Worm (Caenorhabditis elegans) whole organism, late embryonic: ENCODE measurements around the gene ZC239.4.
"Not testable (repeated sequence)": the region's sequence is repeated elsewhere in the genome, so short reads cannot be mapped to it uniquely, and the experiment has no call there.

ENCODE experiments used
- C38D4.7 ChIP-seq: fragments of 200-800 bp; sonication (Bioruptor generic); optimal IDR thresholded peaks from 2 replicates; lab custom pipeline; 2018; ENCODE audit warnings: mild to moderate bottlenecking, missing genetic modification characterization, moderate library complexity, missing compliant biosample characterization
- F13H6.1 ChIP-seq: sonication (generic microtip); optimal IDR thresholded peaks from 2 replicates; lab custom pipeline; 2016; ENCODE audit warnings: missing genetic modification characterization, missing compliant biosample characterization
- ahr-1 ChIP-seq: sonication (generic microtip); optimal IDR thresholded peaks from 2 replicates; lab custom pipeline; 2016; ENCODE audit warnings: missing genetic modification characterization, missing compliant biosample characterization
- ceh-14 ChIP-seq: sonication (generic microtip); optimal IDR thresholded peaks from 2 replicates; lab custom pipeline; 2016; ENCODE audit warnings: missing genotype, missing genetic modification characterization, missing compliant biosample characterization
- ceh-18 ChIP-seq: sonication (generic microtip); optimal IDR thresholded peaks from 2 replicates; lab custom pipeline; 2016; ENCODE audit warnings: missing genetic modification characterization, missing compliant biosample characterization
- ceh-2 ChIP-seq: sonication (generic microtip); optimal IDR thresholded peaks from 2 replicates; lab custom pipeline; 2016; ENCODE audit warnings: missing genotype, missing genetic modification characterization, missing compliant biosample characterization
- ceh-22 ChIP-seq: sonication (generic microtip); optimal IDR thresholded peaks from 2 replicates; lab custom pipeline; 2017; ENCODE audit warnings: missing biosample characterization, missing genetic modification characterization
- ceh-24 ChIP-seq: sonication (generic microtip); optimal IDR thresholded peaks from 2 replicates; lab custom pipeline; 2016; ENCODE audit warnings: mild to moderate bottlenecking, missing genetic modification characterization, missing compliant biosample characterization
- ceh-30 ChIP-seq: fragments of 150-350 bp; optimal IDR thresholded peaks from 2 replicates; lab custom pipeline; 2014; ENCODE audit warnings: missing biosample characterization, missing genetic modification characterization
- ceh-31 ChIP-seq: sonication (generic microtip); optimal IDR thresholded peaks from 2 replicates; lab custom pipeline; 2016; ENCODE audit warnings: missing genetic modification characterization, missing compliant biosample characterization
- ceh-34 ChIP-seq: sonication (generic microtip); optimal IDR thresholded peaks from 2 replicates; lab custom pipeline; 2016; ENCODE audit warnings: mild to moderate bottlenecking, missing genetic modification characterization, missing compliant biosample characterization
- ceh-45 ChIP-seq: fragments of 200-800 bp; sonication (Bioruptor generic); IDR thresholded peaks from 2 replicates; pipeline ENCODE4 v1.3.6; 2022; ENCODE audit warnings: missing genetic modification reagents, missing genetic modification characterization, missing compliant biosample characterization
- ceh-48 ChIP-seq: sonication (generic microtip); optimal IDR thresholded peaks from 2 replicates; lab custom pipeline; 2016; ENCODE audit warnings: missing genetic modification characterization, inconsistent platforms, missing compliant biosample characterization
- ceh-9 ChIP-seq: sonication (generic microtip); optimal IDR thresholded peaks from 2 replicates; lab custom pipeline; 2016; ENCODE audit warnings: mild to moderate bottlenecking, missing genetic modification characterization, inconsistent platforms, missing compliant biosample characterization
- dmd-4 ChIP-seq: sonication (generic microtip); optimal IDR thresholded peaks from 2 replicates; lab custom pipeline; 2016; ENCODE audit warnings: borderline replicate concordance, missing genetic modification characterization, missing compliant biosample characterization
- elt-4 ChIP-seq: sonication (generic microtip); optimal IDR thresholded peaks from 2 replicates; lab custom pipeline; 2016; ENCODE audit warnings: missing genetic modification characterization, missing compliant biosample characterization
- ets-4 ChIP-seq: sonication (generic microtip); optimal IDR thresholded peaks from 2 replicates; lab custom pipeline; 2016; ENCODE audit warnings: missing genetic modification characterization, missing compliant biosample characterization
- fax-1 ChIP-seq: sonication (generic microtip); optimal IDR thresholded peaks from 2 replicates; lab custom pipeline; 2016; ENCODE audit warnings: missing genotype, missing genetic modification characterization, missing compliant biosample characterization
- fkh-10 ChIP-seq: fragments of 150-350 bp; optimal IDR thresholded peaks from 2 replicates; lab custom pipeline; 2014; ENCODE audit warnings: missing biosample characterization, missing genetic modification reagents, missing genetic modification characterization
- gmeb-2 ChIP-seq: sonication (generic microtip); optimal IDR thresholded peaks from 2 replicates; lab custom pipeline; 2016; ENCODE audit warnings: missing genetic modification characterization, inconsistent platforms, missing compliant biosample characterization
- hlh-13 ChIP-seq: fragments of 200-800 bp; sonication (Bioruptor generic); optimal IDR thresholded peaks from 2 replicates; lab custom pipeline; 2018; ENCODE audit warnings: mild to moderate bottlenecking, missing genetic modification characterization, missing compliant biosample characterization
- hlh-15 ChIP-seq: sonication (generic microtip); optimal IDR thresholded peaks from 2 replicates; lab custom pipeline; 2016; ENCODE audit warnings: missing genetic modification characterization, missing compliant biosample characterization
- hlh-8 ChIP-seq: sonication (generic microtip); optimal IDR thresholded peaks from 2 replicates; lab custom pipeline; 2016; ENCODE audit warnings: missing genotype, missing genetic modification characterization, missing compliant biosample characterization
- lim-6 ChIP-seq: sonication (generic microtip); optimal IDR thresholded peaks from 2 replicates; lab custom pipeline; 2016; ENCODE audit warnings: missing genetic modification characterization, missing compliant biosample characterization
- lin-11 ChIP-seq: fragments of 200-800 bp; sonication (Bioruptor generic); optimal IDR thresholded peaks from 2 replicates; lab custom pipeline; 2018; ENCODE audit warnings: mild to moderate bottlenecking, missing genetic modification characterization, missing compliant biosample characterization
- pax-1 ChIP-seq: fragments of 150-350 bp; optimal IDR thresholded peaks from 2 replicates; lab custom pipeline; 2014; ENCODE audit warnings: missing biosample characterization, missing genetic modification characterization
- pha-4 ChIP-seq: fragments of 150-350 bp; optimal IDR thresholded peaks from 2 replicates; lab custom pipeline; 2018; ENCODE audit warnings: missing biosample characterization, missing genetic modification reagents, missing genetic modification characterization
- pros-1 ChIP-seq: fragments of 150-350 bp; optimal IDR thresholded peaks from 2 replicates; lab custom pipeline; 2014; ENCODE audit warnings: missing biosample characterization, missing genetic modification reagents, missing genetic modification characterization
- sox-2 ChIP-seq: fragments of 200-800 bp; sonication (Bioruptor generic); IDR thresholded peaks from 2 replicates; pipeline ENCODE4 v1.3.6; 2022; ENCODE audit warnings: missing genetic modification reagents, missing genetic modification characterization, missing compliant biosample characterization
- sox-4 ChIP-seq: sonication (generic microtip); optimal IDR thresholded peaks from 2 replicates; lab custom pipeline; 2017; ENCODE audit warnings: mild to moderate bottlenecking, missing genetic modification characterization, inconsistent platforms, missing compliant biosample characterization
- tbx-7 ChIP-seq: sonication (generic microtip); optimal IDR thresholded peaks from 2 replicates; lab custom pipeline; 2016; ENCODE audit warnings: missing genotype, missing genetic modification characterization, missing compliant biosample characterization
- unc-3 ChIP-seq, 2 experiments: fragments of 200-800 bp in 1 of 2; sonication (Bioruptor generic) in 1 of 2; sonication (generic microtip) in 1 of 2; conservative IDR thresholded peaks in 1 of 2; optimal IDR thresholded peaks in 1 of 2; 2 replicates each; pipeline versions ENCODE4 v1.3.6 to Lab custom; 2016 to 2022; ENCODE audit warnings: missing compliant biosample characterization in 2 of 2, missing genetic modification characterization in 2 of 2, missing genetic modification reagents in 1 of 2
- unc-55 ChIP-seq: sonication (generic microtip); optimal IDR thresholded peaks from 2 replicates; lab custom pipeline; 2017; ENCODE audit warnings: missing biosample characterization, missing genetic modification reagents, missing genetic modification characterization
- unc-86 ChIP-seq: sonication (generic microtip); optimal IDR thresholded peaks from 2 replicates; lab custom pipeline; 2016; ENCODE audit warnings: missing genetic modification characterization, missing compliant biosample characterization
- zip-5 ChIP-seq: sonication (generic microtip); optimal IDR thresholded peaks from 2 replicates; lab custom pipeline; 2016; ENCODE audit warnings: missing genetic modification characterization, missing compliant biosample characterization

The ZC239.4 gene

DNA sequence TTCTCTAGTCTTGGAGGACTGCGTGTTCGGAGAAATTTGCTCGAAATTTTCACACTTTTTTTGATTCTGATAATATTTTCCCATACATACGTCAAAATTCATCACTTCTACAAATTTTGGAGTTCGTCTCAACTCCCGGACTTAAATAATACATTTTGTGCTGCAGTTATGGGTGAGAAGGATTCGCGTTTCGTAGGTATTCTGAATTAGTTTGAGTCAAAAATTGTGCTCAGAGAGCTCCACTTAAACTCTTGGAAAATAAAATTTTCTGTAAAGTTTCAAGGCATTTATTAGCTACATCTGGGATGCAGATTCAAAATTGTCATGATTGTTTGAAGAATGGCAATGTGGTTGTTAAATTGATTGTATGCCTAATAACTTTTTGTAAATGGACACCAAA lies at the start of gene ZC239.4:
Gene ZC239.4, plus strand, starts transcription at position 301 of the 400 bp plus-strand sequence.
- no peak for TF ChIP-seq sox-2
- no peak for TF ChIP-seq ceh-14 (tag; lab: Kevin White, UChicago)
- no peak for TF ChIP-seq ceh-45 (GFP tag; lab: Robert Waterston, UW)
- no peak for TF ChIP-seq elt-4
- TF ChIP-seq ets-4 = no peak

- TF ChIP-seq ahr-1 (tag; lab: Kevin White, UChicago) = no peak
- no peak for TF ChIP-seq pha-4 (tag; lab: Kevin White, UChicago)
- no peak for TF ChIP-seq ceh-34 (tag; lab: Kevin White, UChicago)
- TF ChIP-seq C38D4.7 = no peak
- TF ChIP-seq pros-1 (tag; lab: Kevin White, UChicago) = no peak
- no peak for TF ChIP-seq zip-5 (tag; lab: Kevin White, UChicago)
- no peak for TF ChIP-seq gmeb-2
- TF ChIP-seq ceh-48 (tag; lab: Kevin White, UChicago) = no peak
- TF ChIP-seq unc-3 (GFP tag; conservative IDR thresholded peaks at IDR 0.05; lab: Robert Waterston, UW) = no peak
- no peak for TF ChIP-seq unc-3 (tag; optimal IDR thresholded peaks at IDR 0.05; lab: Kevin White, UChicago)
- no peak for TF ChIP-seq ceh-2 (tag; lab: Kevin White, UChicago)
- TF ChIP-seq dmd-4 (tag; lab: Kevin White, UChicago) = no peak
- no peak for TF ChIP-seq hlh-15 (tag; lab: Kevin White, UChicago)
- TF ChIP-seq unc-55 = no peak
- TF ChIP-seq lin-11 (tag; lab: Kevin White, UChicago) = no peak
- TF ChIP-seq sox-2 = no peak
- no peak for TF ChIP-seq ceh-18
These were observed 43.9 kb upstream of the ZC239.4 start, which contains the start of gene fbxc-55 for ce11 chrII:3170089-3170488. Gene fbxc-55, minus strand, starts transcription at chrII:3170189.

DNA sequence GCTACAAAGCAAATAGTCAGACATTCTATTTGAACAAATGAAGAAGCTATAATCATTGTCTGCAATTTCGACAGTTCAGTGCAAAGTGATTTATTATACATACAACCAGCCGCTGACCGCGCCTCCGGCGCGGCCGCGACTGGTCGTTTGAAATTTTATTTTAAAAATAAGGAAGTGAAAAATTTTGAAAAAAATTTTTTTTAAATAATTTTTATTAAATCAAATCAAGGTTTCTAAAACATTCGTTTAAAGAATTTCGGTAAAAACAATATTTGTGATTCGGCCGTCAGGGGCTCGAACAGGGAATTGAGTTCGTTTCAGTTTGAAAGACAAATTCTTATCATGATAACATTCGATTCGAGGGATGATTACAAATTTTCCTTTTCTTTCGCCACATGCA lies 41.8 kb upstream of the ZC239.4 start, which contains the start of gene Y27F2A.10:
Gene Y27F2A.10, minus strand, starts transcription at position 101 of the 400 bp plus-strand sequence.
- TF ChIP-seq ceh-9 (tag; lab: Kevin White, UChicago) (no peak), F13H6.1 (tag; lab: Kevin White, UChicago) (no peak), sox-2 (no peak), pha-4 (tag; lab: Kevin White, UChicago) (no peak), ahr-1 (tag; lab: Kevin White, UChicago) (no peak), pax-1 (tag; lab: Kevin White, UChicago) (no peak), hlh-13 (GFP tag; lab: Kevin White, UChicago) (no peak), fkh-10 (GFP tag; lab: Kevin White, UChicago) (no peak), ceh-31 (no peak), unc-3 (GFP tag; conservative IDR thresholded peaks at IDR 0.05; lab: Robert Waterston, UW) (no peak), unc-3 (tag; optimal IDR thresholded peaks at IDR 0.05; lab: Kevin White, UChicago) (no peak), fax-1 (tag; lab: Kevin White, UChicago) (no peak), hlh-8 (no peak), ceh-22 (tag; lab: Kevin White, UChicago) (no peak), tbx-7 (tag; lab: Kevin White, UChicago) (no peak), lim-6 (tag; lab: Kevin White, UChicago) (no peak), unc-86 (tag; lab: Kevin White, UChicago) (no peak), ceh-45 (GFP tag; lab: Robert Waterston, UW) (no peak), ceh-24 (tag; lab: Kevin White, UChicago) (no peak), sox-4 (no peak)

- not testable (repeated sequence) for TF ChIP-seq ceh-48 (tag; lab: Kevin White, UChicago); ceh-30; ahr-1 (tag; lab: Kevin White, UChicago)
These were observed 36.3 kb upstream of the ZC239.4 start, which contains the start of gene sri-40 for ce11 chrII:3177663-3178062. Gene sri-40, plus strand, starts transcription at chrII:3177963.
